Fruit fly (Drosophila melanogaster) S2 (cell line): ENCODE measurements around the gene CG45073.

Experiments used
- CG8478 ChIP-seq: fragments of >200 bp; optimal IDR thresholded peaks from 2 replicates; lab custom pipeline; 2018
- CTCF ChIP-seq, 2 experiments: fragments of >200 bp; optimal IDR thresholded peaks; 2 replicates each; lab custom pipeline; 2018

dm6 chr3R:30114286-30114803 lies 10.2 kb downstream of the CG45073 start:
- TF ChIP-seq CG8478 (lab: Kevin White, UChicago): no peak
- TF ChIP-seq CTCF (optimal IDR thresholded peaks at IDR 0.05; lab: Kevin White, UChicago): no peak
